Fruit fly (Drosophila melanogaster) whole organism, embryonic: ENCODE results near the gene SkpA.
A peak's percentile ranks its signal among the peaks of the same experiment; 100 is the strongest.

Experiments used
- Awh ChIP-seq: fragments of 200-800 bp; sonication (Bioruptor generic); IDR thresholded peaks from 2 replicates; pipeline ENCODE4, ENCODE4 v1.3.6; 2022; ENCODE audit warnings: missing biosample characterization, missing genetic modification characterization
- Bgb ChIP-seq: fragments of 200-800 bp; sonication (Bioruptor generic); IDR thresholded peaks from 2 replicates; pipeline ENCODE4 v1.3.6; 2022; ENCODE audit warnings: missing biosample characterization, missing genetic modification characterization; ENCODE audit not compliant: partially characterized antibody
- Blimp-1 ChIP-seq: fragments of 200-800 bp; sonication (Bioruptor generic); optimal IDR thresholded peaks from 3 replicates; lab custom pipeline; 2018; ENCODE audit warnings: missing biosample characterization, missing genetic modification characterization, mild to moderate bottlenecking, moderate library complexity, missing genetic modification reagents
- Bteb2 ChIP-seq: fragments of 200-800 bp; sonication (Bioruptor generic); optimal IDR thresholded peaks from 2 replicates; lab custom pipeline; 2016; ENCODE audit warnings: missing biosample characterization, missing genetic modification characterization
- CG10366 ChIP-seq: fragments of 200-800 bp; sonication (Bioruptor generic); IDR thresholded peaks from 2 replicates; pipeline ENCODE4 v1.3.6; 2022; ENCODE audit warnings: missing biosample characterization, missing genetic modification characterization
- CG11398 ChIP-seq: fragments of 200-800 bp; sonication (Bioruptor generic); optimal IDR thresholded peaks from 2 replicates; lab custom pipeline; 2016; ENCODE audit warnings: missing biosample characterization, missing genetic modification characterization
- CG12104 ChIP-seq: fragments of 200-800 bp; sonication (Bioruptor generic); optimal IDR thresholded peaks from 3 replicates; lab custom pipeline; 2016; ENCODE audit warnings: missing biosample characterization, missing genetic modification characterization
- CG12299 ChIP-seq: fragments of 200-800 bp; sonication (Bioruptor generic); optimal IDR thresholded peaks from 2 replicates; lab custom pipeline; 2018; ENCODE audit warnings: missing biosample characterization, mild to moderate bottlenecking, missing genetic modification characterization
- CG1233 ChIP-seq: fragments of 200-800 bp; sonication (Bioruptor generic); optimal IDR thresholded peaks from 4 replicates; lab custom pipeline; 2018; ENCODE audit warnings: missing biosample characterization, mild to moderate bottlenecking, missing genetic modification characterization
- CG12769 ChIP-seq: fragments of 200-800 bp; sonication (Bioruptor generic); optimal IDR thresholded peaks from 2 replicates; lab custom pipeline; 2019; ENCODE audit warnings: missing biosample characterization, mild to moderate bottlenecking, missing genetic modification characterization, moderate library complexity
- CG13296 ChIP-seq: fragments of 200-800 bp; sonication (Bioruptor generic); optimal IDR thresholded peaks from 3 replicates; lab custom pipeline; 2018; ENCODE audit warnings: missing biosample characterization, mild to moderate bottlenecking, missing genetic modification characterization
- CG1647 ChIP-seq: fragments of 200-800 bp; sonication (Bioruptor generic); optimal IDR thresholded peaks from 3 replicates; lab custom pipeline; 2016; ENCODE audit warnings: missing biosample characterization, missing genetic modification characterization
- CG16813 ChIP-seq: fragments of 200-800 bp; sonication (Bioruptor generic); IDR thresholded peaks from 3 replicates; pipeline ENCODE4 v1.3.6; 2022; ENCODE audit warnings: missing biosample characterization, missing genetic modification characterization; ENCODE audit not compliant: partially characterized antibody
- CG17328 ChIP-seq: fragments of 200-800 bp; sonication (Bioruptor generic); IDR thresholded peaks from 2 replicates; pipeline ENCODE4 v1.3.6; 2022; ENCODE audit warnings: missing biosample characterization, missing genetic modification characterization
- CG17802 ChIP-seq: fragments of 200-800 bp; sonication (Bioruptor generic); optimal IDR thresholded peaks from 2 replicates; lab custom pipeline; 2018; ENCODE audit warnings: missing biosample characterization, mild to moderate bottlenecking, missing genetic modification characterization, moderate library complexity
- CG17829 ChIP-seq: fragments of 200-800 bp; optimal IDR thresholded peaks from 2 replicates; lab custom pipeline; 2019; ENCODE audit warnings: missing biosample characterization, mild to moderate bottlenecking, missing genetic modification characterization, moderate library complexity
- CG2712 ChIP-seq: fragments of 200-800 bp; optimal IDR thresholded peaks from 3 replicates; lab custom pipeline; 2019; ENCODE audit warnings: missing biosample characterization, mild to moderate bottlenecking, missing genetic modification characterization, moderate library complexity
- CG3065 ChIP-seq: fragments of 200-800 bp; sonication (Bioruptor generic); optimal IDR thresholded peaks from 2 replicates; lab custom pipeline; 2016; ENCODE audit warnings: missing biosample characterization, missing genetic modification characterization
- CG33557 ChIP-seq: fragments of 200-800 bp; sonication (Bioruptor generic); optimal IDR thresholded peaks from 2 replicates; lab custom pipeline; 2019; ENCODE audit warnings: missing biosample characterization, mild to moderate bottlenecking, missing genetic modification characterization, moderate library complexity
- CG34422 ChIP-seq: fragments of 200-800 bp; sonication (Bioruptor generic); IDR thresholded peaks from 3 replicates; pipeline ENCODE4 v1.3.6; 2022; ENCODE audit warnings: missing biosample characterization, missing genetic modification characterization
- CG4328 ChIP-seq: fragments of 200-800 bp; sonication (Bioruptor generic); optimal IDR thresholded peaks from 3 replicates; lab custom pipeline; 2017; ENCODE audit warnings: missing biosample characterization, missing genetic modification reagents, missing genetic modification characterization
- CG4424 ChIP-seq: fragments of 200-800 bp; sonication (Bioruptor generic); optimal IDR thresholded peaks from 3 replicates; lab custom pipeline; 2016; ENCODE audit warnings: missing biosample characterization, missing genetic modification characterization
- CG5245 ChIP-seq: fragments of 200-800 bp; sonication (Bioruptor generic); optimal IDR thresholded peaks from 3 replicates; lab custom pipeline; 2016; ENCODE audit warnings: missing biosample characterization, missing genetic modification characterization
- CG6272 ChIP-seq: fragments of 200-800 bp; sonication (Bioruptor generic); IDR thresholded peaks from 2 replicates; pipeline ENCODE4 v1.3.6; 2022; ENCODE audit warnings: missing biosample characterization, missing genetic modification characterization
- CG6791 ChIP-seq: fragments of 200-800 bp; sonication (Bioruptor generic); IDR thresholded peaks from 3 replicates; pipeline ENCODE4 v1.3.6; 2022; ENCODE audit warnings: missing biosample characterization, missing genetic modification characterization; ENCODE audit not compliant: partially characterized antibody
- CG7839 ChIP-seq: fragments of 200-800 bp; sonication (Bioruptor generic); optimal IDR thresholded peaks from 3 replicates; lab custom pipeline; 2018; ENCODE audit warnings: missing biosample characterization, mild to moderate bottlenecking, missing genetic modification characterization, moderate library complexity
- Dip3 ChIP-seq: fragments of 200-800 bp; sonication (Bioruptor generic); optimal IDR thresholded peaks from 3 replicates; lab custom pipeline; 2016; ENCODE audit warnings: missing biosample characterization, missing genetic modification characterization
- Hsf ChIP-seq: fragments of 200-800 bp; sonication (Bioruptor generic); optimal IDR thresholded peaks from 3 replicates; lab custom pipeline; 2016; ENCODE audit warnings: missing biosample characterization, missing genetic modification characterization
- Oaz ChIP-seq: fragments of 200-800 bp; sonication (Bioruptor generic); IDR thresholded peaks from 2 replicates; pipeline ENCODE4 v1.3.6; 2022; ENCODE audit warnings: missing biosample characterization, missing genetic modification characterization
- Opbp ChIP-seq: fragments of 200-800 bp; sonication (Bioruptor generic); IDR thresholded peaks from 3 replicates; pipeline ENCODE4 v1.3.6; 2022; ENCODE audit warnings: missing biosample characterization, missing genetic modification characterization; ENCODE audit not compliant: partially characterized antibody
- Pdp1 ChIP-seq, 2 experiments: fragments of 200-800 bp; sonication (Bioruptor generic); optimal IDR thresholded peaks; 3 replicates each; lab custom pipeline; 2016; ENCODE audit warnings: missing biosample characterization in 2 of 2, missing genetic modification characterization in 2 of 2, mild to moderate bottlenecking in 1 of 2, moderate library complexity in 1 of 2
- Stat92E ChIP-seq, 3 experiments: fragments of >200 bp in 2 of 3; fragments of 200-800 bp in 1 of 3; sonication (Bioruptor generic) in 1 of 3; optimal IDR thresholded peaks; 2 replicates each; lab custom pipeline; 2017 to 2019; ENCODE audit warnings: missing biosample characterization in 3 of 3, missing genetic modification characterization in 3 of 3, mild to moderate bottlenecking in 1 of 3, moderate library complexity in 1 of 3
- ash1 ChIP-seq: fragments of 200-800 bp; sonication (Bioruptor generic); optimal IDR thresholded peaks from 2 replicates; lab custom pipeline; 2018; ENCODE audit warnings: missing biosample characterization, mild to moderate bottlenecking, missing genetic modification characterization
- chm ChIP-seq: fragments of 200-800 bp; sonication (Bioruptor generic); IDR thresholded peaks from 2 replicates; pipeline ENCODE4 v1.3.6; 2022; ENCODE audit warnings: missing biosample characterization, missing genetic modification characterization
- croc ChIP-seq: fragments of 200-800 bp; sonication (Bioruptor generic); conservative IDR thresholded peaks from 3 replicates; pipeline ENCODE4 v1.3.6; 2022; ENCODE audit warnings: missing biosample characterization, missing genetic modification characterization
- dmrt99B ChIP-seq: fragments of 200-800 bp; sonication (Bioruptor generic); optimal IDR thresholded peaks from 2 replicates; lab custom pipeline; 2018; ENCODE audit warnings: missing biosample characterization, mild to moderate bottlenecking, missing genetic modification characterization, moderate library complexity
- fu2 ChIP-seq: fragments of 200-800 bp; sonication (Bioruptor generic); optimal IDR thresholded peaks from 2 replicates; lab custom pipeline; 2016; ENCODE audit warnings: missing biosample characterization, missing genetic modification characterization
- gsb ChIP-seq: fragments of 200-800 bp; sonication (Bioruptor generic); IDR thresholded peaks from 2 replicates; pipeline ENCODE4 v1.3.6; 2022; ENCODE audit warnings: missing biosample characterization, missing genetic modification characterization
- insv ChIP-seq, 2 experiments: fragments of 200-800 bp; sonication (Bioruptor generic); optimal IDR thresholded peaks; 3 replicates each; lab custom pipeline; 2016 to 2018; ENCODE audit warnings: missing biosample characterization in 2 of 2, missing genetic modification characterization in 2 of 2
- kay ChIP-seq: fragments of 200-800 bp; sonication (Bioruptor generic); optimal IDR thresholded peaks from 2 replicates; lab custom pipeline; 2016; ENCODE audit warnings: missing biosample characterization, missing genetic modification characterization
- knrl ChIP-seq: fragments of 200-800 bp; sonication (Bioruptor generic); IDR thresholded peaks from 3 replicates; pipeline ENCODE4 v1.3.6; 2022; ENCODE audit warnings: missing biosample characterization, missing genetic modification characterization; ENCODE audit not compliant: partially characterized antibody
- lbe ChIP-seq: fragments of 200-800 bp; sonication (Bioruptor generic); optimal IDR thresholded peaks from 2 replicates; lab custom pipeline; 2016; ENCODE audit warnings: missing biosample characterization, mild to moderate bottlenecking, missing genetic modification characterization
- maf-S ChIP-seq: fragments of 200-800 bp; sonication (Bioruptor generic); optimal IDR thresholded peaks from 2 replicates; lab custom pipeline; 2016; ENCODE audit warnings: missing biosample characterization, missing genetic modification characterization
- nau ChIP-seq: fragments of 200-800 bp; sonication (Bioruptor generic); optimal IDR thresholded peaks from 3 replicates; lab custom pipeline; 2017; ENCODE audit warnings: missing biosample characterization, mild to moderate bottlenecking, missing genetic modification characterization, missing genetic modification reagents
- nom ChIP-seq: fragments of 200-800 bp; sonication (Bioruptor generic); optimal IDR thresholded peaks from 2 replicates; lab custom pipeline; 2017; ENCODE audit warnings: missing biosample characterization, missing genetic modification characterization, mild to moderate bottlenecking, moderate library complexity, missing genetic modification reagents
- peb ChIP-seq: fragments of 200-800 bp; sonication (Bioruptor generic); IDR thresholded peaks from 2 replicates; pipeline ENCODE4 v1.3.6; 2022; ENCODE audit warnings: missing biosample characterization, missing genetic modification characterization
- tll ChIP-seq, 2 experiments: fragments of 200-800 bp in 1 of 2; fragments of >200 bp in 1 of 2; sonication (Bioruptor generic) in 1 of 2; optimal IDR thresholded peaks; 2 replicates each; lab custom pipeline; 2017 to 2019; ENCODE audit warnings: missing biosample characterization in 2 of 2, missing genetic modification characterization in 2 of 2, mild to moderate bottlenecking in 1 of 2, moderate library complexity in 1 of 2
- vvl ChIP-seq: fragments of 200-800 bp; sonication (Bioruptor generic); IDR thresholded peaks from 2 replicates; pipeline ENCODE4 v1.3.6; 2022; ENCODE audit warnings: missing biosample characterization, missing genetic modification characterization
- yki ChIP-seq: fragments of >200 bp; optimal IDR thresholded peaks from 3 replicates; lab custom pipeline; 2018

The SkpA gene

DNA sequence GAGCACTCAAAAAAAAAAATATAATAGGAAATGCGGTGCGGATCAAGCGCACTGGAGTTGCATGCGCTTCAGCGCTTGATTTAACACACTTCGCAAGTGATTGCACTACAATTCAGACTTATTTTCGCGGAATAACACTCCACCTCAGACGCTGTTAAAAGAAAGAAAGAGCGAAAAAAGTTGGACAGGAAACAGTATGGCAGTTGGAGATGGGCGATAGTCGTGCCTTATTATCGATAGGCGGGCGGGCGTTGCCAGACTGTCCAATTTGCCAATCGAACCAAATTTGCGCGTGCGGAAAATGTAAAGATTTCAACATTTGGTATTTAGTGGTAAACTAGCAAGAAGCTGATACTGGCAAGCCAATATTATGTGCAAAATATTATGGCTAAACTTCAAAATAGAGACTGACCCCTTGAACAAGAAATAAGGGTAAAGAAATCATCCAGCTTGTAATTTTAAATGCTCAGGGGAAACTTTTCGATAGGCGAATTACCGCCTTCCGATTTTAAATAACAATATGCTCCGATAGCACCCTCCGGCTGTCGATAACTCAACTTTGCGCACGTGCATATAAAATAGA, 26.6 kb upstream of the SkpA start, which contains the start of the genes RpL36 and Mybbp1A (continued):
- no peak for TF ChIP-seq tll (GFP tag; optimal IDR thresholded peaks at IDR 0.05; lab: Kevin White, UChicago)
- TF ChIP-seq vvl (GFP tag; lab: Robert Waterston, UW), result peak; percentile 78
- no peak for TF ChIP-seq nau
- peak; percentile 92 for TF ChIP-seq CG16813 (GFP tag; lab: Robert Waterston, UW)
- TF ChIP-seq ash1 (GFP tag; lab: Kevin White, UChicago), result peak; percentile 50
- peak; percentile 67 for TF ChIP-seq CG1233 (GFP tag; lab: Kevin White, UChicago)
- no peak for TF ChIP-seq peb (GFP tag; lab: Robert Waterston, UW)
- peak; percentile 15; the same call in 1 of the 2 replicates for TF ChIP-seq Awh (GFP tag; lab: Robert Waterston, UW)
- peak; percentile 87 for TF ChIP-seq Bgb (GFP tag; lab: Robert Waterston, UW)
- peak; percentile 24; the same call in 1 of the 2 replicates for TF ChIP-seq gsb (GFP tag; lab: Robert Waterston, UW)
- peak; percentile 94 for TF ChIP-seq CG17829
- peak; percentile 85 for TF ChIP-seq CG6791 (GFP tag; lab: Robert Waterston, UW)
- peak; percentile 59 for TF ChIP-seq Dip3 (GFP tag; lab: Kevin White, UChicago)
- peak; percentile 54 for TF ChIP-seq fu2 (GFP tag; lab: Kevin White, UChicago)
- TF ChIP-seq dmrt99B (tag; lab: Kevin White, UChicago), result no peak
- peak; percentile 16 for TF ChIP-seq CG1647 (GFP tag; lab: Kevin White, UChicago)
- TF ChIP-seq insv (GFP tag; optimal IDR thresholded peaks at IDR 0.05; lab: Kevin White, UChicago), result peak in 1 of 2 experiments; percentile 63
- peak; percentile 43 for TF ChIP-seq CG3065 (GFP tag; lab: Kevin White, UChicago)
- TF ChIP-seq CG10366 (GFP tag; lab: Robert Waterston, UW), result peak; percentile 58
- peak; percentile 17 for TF ChIP-seq lbe (GFP tag; lab: Kevin White, UChicago)
- peak; percentile 25 for TF ChIP-seq Bteb2 (GFP tag; lab: Kevin White, UChicago)
- peak; percentile 77 for TF ChIP-seq Hsf (GFP tag; lab: Kevin White, UChicago)
- TF ChIP-seq yki, result no peak
- TF ChIP-seq kay, result no peak
- no peak for TF ChIP-seq croc (GFP tag; lab: Robert Waterston, UW)
- peak; percentile 81 for TF ChIP-seq CG12104 (GFP tag; lab: Kevin White, UChicago)
- peak; percentile 66 for TF ChIP-seq CG7839 (tag; lab: Kevin White, UChicago)
- TF ChIP-seq nom (GFP tag; lab: Kevin White, UChicago), result peak; percentile 82
- TF ChIP-seq CG13296, result peak; percentile 82
- no peak for TF ChIP-seq CG33557 (GFP tag; lab: Kevin White, UChicago)
- no peak for TF ChIP-seq Blimp-1 (GFP tag; lab: Kevin White, UChicago)
- 0 out of 2 replicates have a peak, but pooled peaks have one; percentile 30 for TF ChIP-seq CG6272 (GFP tag; lab: Robert Waterston, UW)
- TF ChIP-seq knrl, result peak; percentile 89
- peak; percentile 42 for TF ChIP-seq CG12299 (tag; lab: Kevin White, UChicago)
- TF ChIP-seq Opbp (GFP tag; lab: Robert Waterston, UW), result peak; percentile 88
- peak; percentile 16 for TF ChIP-seq CG5245 (GFP tag; lab: Kevin White, UChicago)
- peak; percentile 79 for TF ChIP-seq CG34422 (GFP tag; lab: Robert Waterston, UW)
- peak; percentile 38; the same call in 1 of the 2 replicates for TF ChIP-seq Oaz
- TF ChIP-seq CG12769 (tag; lab: Kevin White, UChicago), result no peak
- peak; percentile 63 for TF ChIP-seq CG4424 (GFP tag; lab: Kevin White, UChicago)
- TF ChIP-seq CG17802, result peak; percentile 35
- peak; percentile 65 for TF ChIP-seq CG11398 (GFP tag; lab: Kevin White, UChicago)
- TF ChIP-seq Stat92E (GFP tag; optimal IDR thresholded peaks at IDR 0.05; lab: Kevin White, UChicago), result peak in 1 of 3 experiments; percentile 12
- peak; percentile 44 for TF ChIP-seq CG2712
- TF ChIP-seq chm (GFP tag; lab: Robert Waterston, UW), result peak; percentile 61; the same call in 1 of the 2 replicates
- peak; percentile 70 for TF ChIP-seq CG17328 (GFP tag; lab: Robert Waterston, UW)
- peak; percentile 37 to 71 for TF ChIP-seq Pdp1 (GFP tag; optimal IDR thresholded peaks at IDR 0.05; lab: Kevin White, UChicago)
- TF ChIP-seq CG4328 (GFP tag; lab: Kevin White, UChicago), result peak; percentile 83
- peak; percentile 82 for TF ChIP-seq maf-S (GFP tag; lab: Kevin White, UChicago)
